Fruit fly (Drosophila melanogaster) whole organism, adult: Measurements from ENCODE around the gene CG43693.

ENCODE experiments used
- CG33017 ChIP-seq: fragments of 200-800 bp; sonication (Bioruptor generic); optimal IDR thresholded peaks from 2 replicates; lab custom pipeline; 2018; ENCODE audit warnings: missing biosample characterization, mild to moderate bottlenecking, missing genetic modification characterization, moderate library complexity
- CG7045 ChIP-seq: fragments of 200-800 bp; sonication (Bioruptor generic); optimal IDR thresholded peaks from 2 replicates; lab custom pipeline; 2017; ENCODE audit warnings: missing biosample characterization, mild to moderate bottlenecking, missing genetic modification characterization
- Crg-1 ChIP-seq: fragments of 200-800 bp; sonication (Bioruptor generic); optimal IDR thresholded peaks from 2 replicates; lab custom pipeline; 2016; ENCODE audit warnings: missing biosample characterization, missing genetic modification characterization
- Hr96 ChIP-seq: fragments of 200-800 bp; sonication (Bioruptor generic); optimal IDR thresholded peaks from 2 replicates; lab custom pipeline; 2016; ENCODE audit warnings: missing biosample characterization, missing genetic modification characterization
- kay ChIP-seq: fragments of 200-800 bp; sonication (Bioruptor generic); peaks from one replicate; lab custom pipeline; 2016; ENCODE audit warnings: missing biosample characterization, missing genetic modification characterization, borderline replicate concordance
- ovo ChIP-seq: fragments of 200-800 bp; sonication (Bioruptor generic); optimal IDR thresholded peaks from 2 replicates; lab custom pipeline; 2016; ENCODE audit warnings: missing biosample characterization, missing genetic modification characterization
- pad ChIP-seq: fragments of 200-800 bp; sonication (Bioruptor generic); optimal IDR thresholded peaks from 3 replicates; lab custom pipeline; 2017; ENCODE audit warnings: missing biosample characterization, missing genetic modification characterization, mild to moderate bottlenecking, moderate library complexity, missing genetic modification reagents

dm6 chr3L:11049414-11049813, 1.8 kb downstream of the CG43693 start:
- peak; percentile 2 for TF ChIP-seq Hr96
- TF ChIP-seq Crg-1 = peak; percentile 65
- TF ChIP-seq CG33017 (tag; lab: Kevin White, UChicago) = peak; percentile 40
- peak; percentile 41 for TF ChIP-seq ovo (GFP tag; lab: Kevin White, UChicago)
- peak; percentile 43 for TF ChIP-seq pad (GFP tag; lab: Kevin White, UChicago)
- no peak for TF ChIP-seq kay (GFP tag; lab: Kevin White, UChicago)
- TF ChIP-seq CG7045 (GFP tag; lab: Kevin White, UChicago) = peak; percentile 79
